Fruit fly (Drosophila melanogaster) whole organism, wandering third instar larva: ENCODE results near the gene Irp-1A.

Source experiments
- Abd-B ChIP-seq: fragments of >200 bp; optimal IDR thresholded peaks from 2 replicates; lab custom pipeline; 2017; ENCODE audit warnings: missing biosample characterization, missing genetic modification characterization
- CG32264 ChIP-seq: fragments of 200-800 bp; sonication (Bioruptor generic); optimal IDR thresholded peaks from 2 replicates; lab custom pipeline; 2016; ENCODE audit warnings: missing biosample characterization, missing genetic modification characterization
- CG9705 ChIP-seq: fragments of 200-800 bp; sonication (Bioruptor generic); optimal IDR thresholded peaks from 2 replicates; lab custom pipeline; 2018; ENCODE audit warnings: missing biosample characterization, mild to moderate bottlenecking, missing genetic modification characterization
- CrebA ChIP-seq: fragments of 200-800 bp; sonication (Bioruptor generic); optimal IDR thresholded peaks from 2 replicates; lab custom pipeline; 2016; ENCODE audit warnings: missing biosample characterization, mild to moderate bottlenecking, missing genetic modification characterization, borderline replicate concordance
- Dfd ChIP-seq: fragments of >200 bp; optimal IDR thresholded peaks from 2 replicates; lab custom pipeline; 2017; ENCODE audit warnings: missing biosample characterization, missing genetic modification characterization
- HLH106 ChIP-seq: fragments of 200-800 bp; optimal IDR thresholded peaks from 3 replicates; lab custom pipeline; 2019; ENCODE audit warnings: missing biosample characterization, mild to moderate bottlenecking, missing genetic modification characterization, moderate library complexity
- Hnf4 ChIP-seq: fragments of 200-800 bp; sonication (Bioruptor generic); optimal IDR thresholded peaks from 2 replicates; lab custom pipeline; 2016; ENCODE audit warnings: missing biosample characterization, mild to moderate bottlenecking, missing genetic modification characterization
- Hr78 ChIP-seq: fragments of >200 bp; optimal IDR thresholded peaks from 2 replicates; lab custom pipeline; 2017; ENCODE audit warnings: missing biosample characterization, missing genetic modification characterization
- Hr83 ChIP-seq: fragments of 200-300 bp; sonication (Bioruptor generic); optimal IDR thresholded peaks from 2 replicates; lab custom pipeline; 2016; ENCODE audit warnings: missing biosample characterization, mild to moderate bottlenecking, missing genetic modification characterization, moderate library complexity; ENCODE audit not compliant: poor library complexity, severe bottlenecking
- Jra ChIP-seq: sonication (Bioruptor generic); optimal IDR thresholded peaks from 2 replicates; lab custom pipeline; 2016; ENCODE audit warnings: missing biosample characterization, missing genetic modification characterization
- Mio ChIP-seq: sonication (Bioruptor generic); optimal IDR thresholded peaks from 2 replicates; lab custom pipeline; 2016; ENCODE audit warnings: missing biosample characterization, missing genetic modification characterization
- Myc ChIP-seq: fragments of >200 bp; optimal IDR thresholded peaks from 2 replicates; lab custom pipeline; 2017
- N ChIP-seq: fragments of >200 bp; optimal IDR thresholded peaks from 2 replicates; lab custom pipeline; 2018; ENCODE audit warnings: missing biosample characterization, missing external identifiers, missing genetic modification characterization
- OdsH ChIP-seq: fragments of 200-800 bp; sonication (Bioruptor generic); optimal IDR thresholded peaks from 2 replicates; lab custom pipeline; 2016; ENCODE audit warnings: missing biosample characterization, mild to moderate bottlenecking, missing genetic modification characterization
- Rel ChIP-seq, 2 experiments: fragments of 200-800 bp; sonication (Bioruptor generic) in 1 of 2; optimal IDR thresholded peaks; 2 replicates in 1 of 2; 3 replicates in 1 of 2; lab custom pipeline; 2016 to 2019; ENCODE audit warnings: mild to moderate bottlenecking in 2 of 2, missing biosample characterization in 2 of 2, missing genetic modification characterization in 2 of 2, moderate library complexity in 1 of 2
- Sp1 ChIP-seq: fragments of 200-800 bp; sonication (Bioruptor generic); optimal IDR thresholded peaks from 3 replicates; lab custom pipeline; 2019; ENCODE audit warnings: missing biosample characterization, mild to moderate bottlenecking, missing genetic modification characterization, moderate library complexity
- Vsx2 ChIP-seq: fragments of 200-300, 225-300 bp; sonication (Bioruptor generic); optimal IDR thresholded peaks from 2 replicates; lab custom pipeline; 2018; ENCODE audit warnings: missing biosample characterization, missing genetic modification characterization; ENCODE audit not compliant: partially characterized antibody
- brk ChIP-seq: fragments of 200-800 bp; sonication (Bioruptor generic); optimal IDR thresholded peaks from 2 replicates; lab custom pipeline; 2016; ENCODE audit warnings: missing biosample characterization, mild to moderate bottlenecking, missing genetic modification characterization
- dl ChIP-seq, 2 experiments: fragments of 175-275, 200-275 bp in 1 of 2; fragments of 200-275 bp in 1 of 2; sonication (Bioruptor generic); optimal IDR thresholded peaks; lab custom pipeline; 2018; ENCODE audit warnings: mild to moderate bottlenecking in 2 of 2, missing biosample characterization in 2 of 2, missing genetic modification characterization in 2 of 2, moderate library complexity in 2 of 2; ENCODE audit not compliant: partially characterized antibody in 2 of 2, insufficient read depth in 1 of 2
- dmrt93B ChIP-seq: fragments of 200-800 bp; sonication (Bioruptor generic); optimal IDR thresholded peaks from 2 replicates; lab custom pipeline; 2018; ENCODE audit warnings: missing biosample characterization, mild to moderate bottlenecking, missing genetic modification characterization
- dsf ChIP-seq: sonication (Bioruptor generic); optimal IDR thresholded peaks from 2 replicates; lab custom pipeline; 2016; ENCODE audit warnings: missing biosample characterization, missing genetic modification characterization, borderline replicate concordance
- ey ChIP-seq: fragments of 200-800 bp; sonication (Bioruptor generic); optimal IDR thresholded peaks from 2 replicates; lab custom pipeline; 2016; ENCODE audit warnings: missing biosample characterization, missing genetic modification characterization
- foxo ChIP-seq, 2 experiments: fragments of 200-800 bp; sonication (Bioruptor generic); optimal IDR thresholded peaks; 2 replicates in 1 of 2; 3 replicates in 1 of 2; lab custom pipeline; 2016 to 2017; ENCODE audit warnings: missing biosample characterization in 2 of 2, missing genetic modification characterization in 2 of 2
- h ChIP-seq: fragments of 200-800 bp; sonication (Bioruptor generic); optimal IDR thresholded peaks from 3 replicates; lab custom pipeline; 2016; ENCODE audit warnings: missing biosample characterization, mild to moderate bottlenecking, missing genetic modification characterization
- jim ChIP-seq: fragments of 175-275, 200-325 bp; sonication (Bioruptor generic); optimal IDR thresholded peaks from 2 replicates; lab custom pipeline; 2016; ENCODE audit warnings: missing biosample characterization, mild to moderate bottlenecking, missing genetic modification characterization
- lola ChIP-seq: fragments of >200 bp; optimal IDR thresholded peaks from 2 replicates; lab custom pipeline; 2017; ENCODE audit warnings: missing biosample characterization, missing genetic modification characterization
- pan ChIP-seq: fragments of >200 bp; optimal IDR thresholded peaks from 2 replicates; lab custom pipeline; 2017
- psq ChIP-seq: fragments of 200-800 bp; sonication (Bioruptor generic); optimal IDR thresholded peaks from 3 replicates; lab custom pipeline; 2017; ENCODE audit warnings: missing biosample characterization, mild to moderate bottlenecking, missing genetic modification characterization, moderate library complexity
- rgr ChIP-seq: fragments of 200-800 bp; sonication (Bioruptor generic); optimal IDR thresholded peaks from 3 replicates; lab custom pipeline; 2016; ENCODE audit warnings: missing biosample characterization, mild to moderate bottlenecking, missing genetic modification characterization
- sage ChIP-seq: fragments of 200-800 bp; sonication (Bioruptor generic); optimal IDR thresholded peaks from 2 replicates; lab custom pipeline; 2016; ENCODE audit warnings: missing biosample characterization, mild to moderate bottlenecking, missing genetic modification characterization
- sv ChIP-seq: fragments of 200-800 bp; sonication (Bioruptor generic); optimal IDR thresholded peaks from 3 replicates; lab custom pipeline; 2016; ENCODE audit warnings: missing biosample characterization, missing genetic modification characterization
- usp ChIP-seq: fragments of >200 bp; optimal IDR thresholded peaks from 2 replicates; lab custom pipeline; 2017; ENCODE audit warnings: missing biosample characterization, missing genetic modification characterization

Irp-1A gene

dm6 chr3R:22684948-22685253 is 39.5 kb downstream of the Irp-1A start:
- TF ChIP-seq brk (GFP tag; lab: Kevin White, UChicago) (no peak), OdsH (GFP tag; lab: Kevin White, UChicago) (no peak), h (no peak), ey (GFP tag; lab: Kevin White, UChicago) (no peak), Abd-B (GFP tag; lab: Kevin White, UChicago) (no peak), dmrt93B (GFP tag; lab: Kevin White, UChicago) (no peak), CG32264 (GFP tag; lab: Kevin White, UChicago) (no peak), jim (GFP tag; lab: Kevin White, UChicago) (no peak), N (GFP tag; lab: Kevin White, UChicago) (no peak), dl (GFP tag; optimal IDR thresholded peaks at IDR 0.05; lab: Kevin White, UChicago; ENCODE audit: insufficient read depth in 1 of 2, partially characterized antibody in 2 of 2) (no peak), Hnf4 (GFP tag; lab: Kevin White, UChicago) (no peak), Dfd (GFP tag; lab: Kevin White, UChicago) (no peak), Hr78 (no peak)

dm6 chr3R:22684044-22684947 is 40.1 kb downstream of the Irp-1A start:
- no peak for TF ChIP-seq lola (GFP tag; lab: Kevin White, UChicago)
- no peak for TF ChIP-seq CrebA (GFP tag; lab: Kevin White, UChicago)
- no peak for TF ChIP-seq Mio (GFP tag; lab: Kevin White, UChicago)
- peak; percentile 10 for TF ChIP-seq CG9705
- TF ChIP-seq Hr83 (GFP tag; lab: Kevin White, UChicago), result no peak
- TF ChIP-seq usp (GFP tag; lab: Kevin White, UChicago), result no peak
- no peak for TF ChIP-seq dmrt93B (GFP tag; lab: Kevin White, UChicago)
- peak; percentile 17 for TF ChIP-seq Jra
- TF ChIP-seq pan (lab: Kevin White, UChicago), result no peak
- TF ChIP-seq Dfd (GFP tag; lab: Kevin White, UChicago), result no peak
- no peak for TF ChIP-seq dl (GFP tag; optimal IDR thresholded peaks at IDR 0.05; lab: Kevin White, UChicago; ENCODE audit: insufficient read depth in 1 of 2, partially characterized antibody in 2 of 2)
- TF ChIP-seq foxo (GFP tag; optimal IDR thresholded peaks at IDR 0.05; lab: Kevin White, UChicago), result peak in 1 of 2 experiments; percentile 33
- no peak for TF ChIP-seq sv (GFP tag; lab: Kevin White, UChicago)
- TF ChIP-seq N (GFP tag; lab: Kevin White, UChicago), result no peak
- TF ChIP-seq Rel (GFP tag; optimal IDR thresholded peaks at IDR 0.05; lab: Kevin White, UChicago), result no peak
- TF ChIP-seq Rel (tag; optimal IDR thresholded peaks at IDR 0.05; lab: Kevin White, UChicago), result peak; percentile 75
- TF ChIP-seq h, result peak; percentile 31
- TF ChIP-seq sage (GFP tag; lab: Kevin White, UChicago), result no peak
- TF ChIP-seq ey (GFP tag; lab: Kevin White, UChicago), result no peak
- TF ChIP-seq Myc (lab: Kevin White, UChicago), result no peak
- no peak for TF ChIP-seq dsf (GFP tag; lab: Kevin White, UChicago)

- TF ChIP-seq Vsx2 (GFP tag; lab: Kevin White, UChicago) (no peak), h (no peak), OdsH (GFP tag; lab: Kevin White, UChicago) (no peak), dl (GFP tag; optimal IDR thresholded peaks at IDR 0.05; lab: Kevin White, UChicago; ENCODE audit: insufficient read depth in 1 of 2, partially characterized antibody in 2 of 2) (no peak), psq (no peak), Rel (GFP tag; optimal IDR thresholded peaks at IDR 0.05; lab: Kevin White, UChicago) (no peak), Rel (tag; optimal IDR thresholded peaks at IDR 0.05; lab: Kevin White, UChicago) (no peak), ey (GFP tag; lab: Kevin White, UChicago) (no peak), dsf (GFP tag; lab: Kevin White, UChicago) (no peak), pan (lab: Kevin White, UChicago) (no peak), dmrt93B (GFP tag; lab: Kevin White, UChicago) (no peak), sv (GFP tag; lab: Kevin White, UChicago) (no peak), HLH106 (tag; lab: Kevin White, UChicago) (no peak), Sp1 (GFP tag; lab: Kevin White, UChicago) (no peak), Abd-B (GFP tag; lab: Kevin White, UChicago) (no peak), rgr (GFP tag; lab: Kevin White, UChicago) (no peak), Hr83 (GFP tag; lab: Kevin White, UChicago) (no peak), sage (GFP tag; lab: Kevin White, UChicago) (no peak), usp (GFP tag; lab: Kevin White, UChicago) (no peak), jim (GFP tag; lab: Kevin White, UChicago) (no peak)
Observed at dm6 chr3R:22675447-22675846, 48.9 kb downstream of the Irp-1A start.
